Worm (Caenorhabditis elegans) whole organism, L1 larva: Measurements from ENCODE around the gene emc-5.

Experiments used
- blmp-1 ChIP-seq: fragments of 150-350 bp; optimal IDR thresholded peaks from 2 replicates; lab custom pipeline; 2014; ENCODE audit warnings: missing biosample characterization, missing genetic modification characterization
- dsc-1 ChIP-seq: sonication (generic microtip); optimal IDR thresholded peaks from 2 replicates; lab custom pipeline; 2016; ENCODE audit warnings: mild to moderate bottlenecking, missing genetic modification characterization, missing compliant biosample characterization
- egl-27 ChIP-seq, 2 experiments: fragments of 150-350 bp in 1 of 2; sonication (generic microtip); optimal IDR thresholded peaks; 3 replicates each; lab custom pipeline; 2017 to 2018; ENCODE audit warnings: missing biosample characterization in 2 of 2, missing genetic modification characterization in 2 of 2, missing genetic modification reagents in 2 of 2
- lin-13 ChIP-seq: fragments of 150-350 bp; optimal IDR thresholded peaks from 2 replicates; lab custom pipeline; 2014; ENCODE audit warnings: missing biosample characterization, missing genetic modification reagents, missing genetic modification characterization
- lir-3 ChIP-seq: sonication (generic microtip); optimal IDR thresholded peaks from 2 replicates; lab custom pipeline; 2016; ENCODE audit warnings: mild to moderate bottlenecking, missing genetic modification characterization, moderate library complexity, missing compliant biosample characterization; ENCODE audit not compliant: poor library complexity
- nhr-84 ChIP-seq: sonication (generic microtip); optimal IDR thresholded peaks from 2 replicates; lab custom pipeline; 2017; ENCODE audit warnings: missing biosample characterization, missing genetic modification characterization
- nhr-90 ChIP-seq: sonication (generic microtip); optimal IDR thresholded peaks from 2 replicates; lab custom pipeline; 2016; ENCODE audit warnings: mild to moderate bottlenecking, missing genetic modification characterization, missing compliant biosample characterization; ENCODE audit not compliant: poor library complexity
- rnt-1 ChIP-seq: sonication (generic microtip); optimal IDR thresholded peaks from 2 replicates; lab custom pipeline; 2016; ENCODE audit warnings: mild to moderate bottlenecking, missing genetic modification characterization, moderate library complexity, missing compliant biosample characterization
- tbx-2 ChIP-seq: sonication (generic microtip); optimal IDR thresholded peaks from 2 replicates; lab custom pipeline; 2016; ENCODE audit warnings: missing genetic modification characterization, missing compliant biosample characterization
- ztf-11 ChIP-seq, 2 experiments: sonication (generic microtip); optimal IDR thresholded peaks; 2 replicates each; lab custom pipeline; 2016 to 2017; ENCODE audit warnings: missing genetic modification characterization in 2 of 2, missing biosample characterization in 1 of 2, missing compliant biosample characterization in 1 of 2

DNA sequence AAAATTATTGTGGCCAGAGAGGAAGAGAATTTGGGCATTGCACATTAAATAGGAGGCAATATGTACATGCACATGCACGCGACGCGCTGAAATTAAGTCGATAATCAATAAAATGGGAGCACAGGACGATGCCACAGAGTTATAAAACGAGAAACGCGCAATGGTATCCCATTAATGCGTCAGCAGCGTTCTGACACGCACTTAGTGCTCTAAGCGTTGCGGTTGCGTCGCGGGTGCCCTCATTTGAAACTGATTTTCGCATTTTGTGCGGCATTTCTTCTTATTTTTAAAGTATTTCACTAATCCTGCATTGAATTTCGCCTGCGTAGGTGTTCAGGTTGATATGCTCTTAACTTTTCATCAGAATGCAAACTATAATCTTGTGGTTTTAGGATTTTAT lies 43.6 kb upstream of the emc-5 start, which contains the start of gene rsp-1:
- TF ChIP-seq egl-27 (tag; optimal IDR thresholded peaks at IDR 0.05; lab: Kevin White, UChicago) = no peak
- peak; percentile 89 for TF ChIP-seq nhr-90 (tag; lab: Kevin White, UChicago)
- peak; percentile 94 for TF ChIP-seq rnt-1 (tag; lab: Kevin White, UChicago)
- peak; percentile 88 for TF ChIP-seq tbx-2
- TF ChIP-seq ztf-11 (tag; optimal IDR thresholded peaks at IDR 0.05; lab: Kevin White, UChicago) = peak in 1 of 2 experiments; percentile 71
- TF ChIP-seq lir-3 = peak; percentile 68
- TF ChIP-seq lin-13 (GFP tag; lab: Kevin White, UChicago) = peak; percentile 89
- TF ChIP-seq blmp-1 (tag; lab: Kevin White, UChicago) = peak; percentile 27
- no peak for TF ChIP-seq nhr-84 (tag; lab: Kevin White, UChicago)
- peak; percentile 89 for TF ChIP-seq dsc-1
